Worm (Caenorhabditis elegans) whole organism, L3 larva: ENCODE measurements around the gene C24D10.2.

ENCODE experiments used
- ama-1 ChIP-seq: fragments of 150-350 bp; optimal IDR thresholded peaks from 2 replicates; lab custom pipeline; 2018
- ceh-16 ChIP-seq: sonication (generic microtip); optimal IDR thresholded peaks from 2 replicates; lab custom pipeline; 2017; ENCODE audit warnings: missing biosample characterization, missing genetic modification characterization
- fkh-10 ChIP-seq: sonication (generic microtip); optimal IDR thresholded peaks from 2 replicates; lab custom pipeline; 2017; ENCODE audit warnings: missing biosample characterization, missing genetic modification reagents, missing genetic modification characterization
- jun-1 ChIP-seq: fragments of 150-350 bp; optimal IDR thresholded peaks from 2 replicates; lab custom pipeline; 2014; ENCODE audit warnings: missing biosample characterization, missing genetic modification reagents, missing genetic modification characterization
- lin-39 ChIP-seq: fragments of 150-350 bp; optimal IDR thresholded peaks from 2 replicates; lab custom pipeline; 2018; ENCODE audit warnings: missing biosample characterization, missing genetic modification reagents, missing genetic modification characterization
- mdl-1 ChIP-seq: fragments of 150-350 bp; optimal IDR thresholded peaks from 2 replicates; lab custom pipeline; 2014; ENCODE audit warnings: missing biosample characterization, missing genetic modification characterization
- tbx-2 ChIP-seq: sonication (generic microtip); optimal IDR thresholded peaks from 2 replicates; lab custom pipeline; 2016; ENCODE audit warnings: mild to moderate bottlenecking, missing genetic modification characterization, missing compliant biosample characterization

DNA sequence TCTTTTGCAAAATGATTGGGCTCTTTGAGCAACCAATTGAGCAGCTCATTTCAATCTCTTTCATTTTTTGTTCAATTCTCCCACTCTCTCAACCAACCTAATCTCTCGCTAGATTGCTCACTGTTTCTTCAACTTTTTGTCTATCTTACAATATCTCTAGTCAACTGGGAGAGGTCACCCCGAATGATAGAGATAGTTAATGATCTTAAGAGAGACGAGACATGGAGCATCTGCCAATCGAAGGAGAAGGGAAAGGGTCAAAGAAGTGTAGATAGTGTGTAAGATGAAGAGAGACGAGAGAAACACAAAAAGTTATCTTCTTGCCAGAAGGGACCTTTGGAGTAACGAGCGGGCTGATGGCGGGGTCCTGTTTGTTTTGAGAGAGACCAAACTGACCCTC lies 6.2 kb downstream of the C24D10.2 start:
- TF ChIP-seq jun-1 (tag; lab: Kevin White, UChicago) (no peak), ama-1 (no peak), mdl-1 (tag; lab: Kevin White, UChicago) (no peak), fkh-10 (no peak), lin-39 (tag; lab: Kevin White, UChicago) (no peak), tbx-2 (tag; lab: Kevin White, UChicago) (no peak), ceh-16 (tag; lab: Kevin White, UChicago) (no peak)
